Worm (Caenorhabditis elegans) whole organism, late embryonic: ENCODE data around the gene ZK1307.4.

Source experiments
- ama-1 ChIP-seq: fragments of 150-350 bp; optimal IDR thresholded peaks from 2 replicates; lab custom pipeline; 2014
- ceh-14 ChIP-seq: sonication (generic microtip); optimal IDR thresholded peaks from 2 replicates; lab custom pipeline; 2016; ENCODE audit warnings: missing genotype, missing genetic modification characterization, missing compliant biosample characterization
- ceh-19 ChIP-seq: fragments of 200-800 bp; sonication (Bioruptor generic); optimal IDR thresholded peaks from 2 replicates; lab custom pipeline; 2018; ENCODE audit warnings: mild to moderate bottlenecking, missing genetic modification characterization, missing compliant biosample characterization
- ceh-24 ChIP-seq: sonication (generic microtip); optimal IDR thresholded peaks from 2 replicates; lab custom pipeline; 2016; ENCODE audit warnings: mild to moderate bottlenecking, missing genetic modification characterization, missing compliant biosample characterization
- ceh-30 ChIP-seq: fragments of 150-350 bp; optimal IDR thresholded peaks from 2 replicates; lab custom pipeline; 2014; ENCODE audit warnings: missing biosample characterization, missing genetic modification characterization
- dmd-4 ChIP-seq: sonication (generic microtip); optimal IDR thresholded peaks from 2 replicates; lab custom pipeline; 2016; ENCODE audit warnings: borderline replicate concordance, missing genetic modification characterization, missing compliant biosample characterization
- fkh-10 ChIP-seq: fragments of 150-350 bp; optimal IDR thresholded peaks from 2 replicates; lab custom pipeline; 2014; ENCODE audit warnings: missing biosample characterization, missing genetic modification reagents, missing genetic modification characterization
- lin-11 ChIP-seq: fragments of 200-800 bp; sonication (Bioruptor generic); optimal IDR thresholded peaks from 2 replicates; lab custom pipeline; 2018; ENCODE audit warnings: mild to moderate bottlenecking, missing genetic modification characterization, missing compliant biosample characterization
- nfya-1 ChIP-seq: sonication (generic microtip); optimal IDR thresholded peaks from 2 replicates; lab custom pipeline; 2017; ENCODE audit warnings: missing genetic modification characterization, mild to moderate bottlenecking, missing compliant biosample characterization, antibody characterized with exemption, moderate library complexity
- nhr-11 ChIP-seq: fragments of 150-350 bp; optimal IDR thresholded peaks from 2 replicates; lab custom pipeline; 2014; ENCODE audit warnings: missing biosample characterization, missing genetic modification characterization
- pqm-1 ChIP-seq: sonication (generic microtip); optimal IDR thresholded peaks from 2 replicates; lab custom pipeline; 2016; ENCODE audit warnings: missing genetic modification characterization, missing compliant biosample characterization
- sox-4 ChIP-seq: sonication (generic microtip); optimal IDR thresholded peaks from 2 replicates; lab custom pipeline; 2017; ENCODE audit warnings: mild to moderate bottlenecking, missing genetic modification characterization, inconsistent platforms, missing compliant biosample characterization
- tbx-2 ChIP-seq: sonication (generic microtip); optimal IDR thresholded peaks from 2 replicates; lab custom pipeline; 2016; ENCODE audit warnings: missing genetic modification characterization, missing compliant biosample characterization
- zip-5 ChIP-seq: sonication (generic microtip); optimal IDR thresholded peaks from 2 replicates; lab custom pipeline; 2016; ENCODE audit warnings: missing genetic modification characterization, missing compliant biosample characterization

ce11 chrII:9644940-9645634 lies 6.5 kb downstream of the ZK1307.4 start:
- no peak for TF ChIP-seq nfya-1 (tag; lab: Kevin White, UChicago)
- no peak for TF ChIP-seq ceh-14 (tag; lab: Kevin White, UChicago)
- no peak for TF ChIP-seq nhr-11
- TF ChIP-seq ama-1 (lab: Kevin White, UChicago), result no peak
- no peak for TF ChIP-seq tbx-2 (tag; lab: Kevin White, UChicago)
- TF ChIP-seq dmd-4 (tag; lab: Kevin White, UChicago), result no peak
- no peak for TF ChIP-seq ceh-19 (GFP tag; lab: Kevin White, UChicago)
- TF ChIP-seq lin-11, result no peak
- TF ChIP-seq fkh-10 (GFP tag; lab: Kevin White, UChicago), result no peak
- no peak for TF ChIP-seq pqm-1
- no peak for TF ChIP-seq zip-5
- no peak for TF ChIP-seq ceh-24
- TF ChIP-seq ceh-30 (tag; lab: Kevin White, UChicago), result no peak
- no peak for TF ChIP-seq sox-4
